Worm (Caenorhabditis elegans) whole organism, L2 larva: Measurements from ENCODE around the gene F36G9.15.

Source experiments
- C34F6.9 ChIP-seq: fragments of 150-350 bp; optimal IDR thresholded peaks from 2 replicates; lab custom pipeline; 2014; ENCODE audit warnings: missing biosample characterization, missing genetic modification characterization
- F13H6.1 ChIP-seq: sonication (generic microtip); optimal IDR thresholded peaks from 2 replicates; lab custom pipeline; 2016; ENCODE audit warnings: missing genetic modification characterization, missing compliant biosample characterization
- Y55F3AM.14 ChIP-seq: fragments of 200-800 bp; sonication (Bioruptor generic); optimal IDR thresholded peaks from 2 replicates; lab custom pipeline; 2018; ENCODE audit warnings: mild to moderate bottlenecking, missing genetic modification characterization, missing compliant biosample characterization
- ZK546.5 ChIP-seq: sonication (generic microtip); optimal IDR thresholded peaks from 2 replicates; lab custom pipeline; 2017; ENCODE audit warnings: missing biosample characterization, missing genetic modification characterization
- aly-2 ChIP-seq: fragments of 150-350 bp; optimal IDR thresholded peaks from 2 replicates; lab custom pipeline; 2014; ENCODE audit warnings: missing biosample characterization, missing genetic modification characterization
- ama-1 ChIP-seq: fragments of 150-350 bp; optimal IDR thresholded peaks from 2 replicates; lab custom pipeline; 2018; ENCODE audit warnings: inconsistent platforms
- ceh-16 ChIP-seq: fragments of 150-350 bp; optimal IDR thresholded peaks from 2 replicates; lab custom pipeline; 2014; ENCODE audit warnings: missing biosample characterization, missing genetic modification characterization
- ceh-82 ChIP-seq: fragments of 150-350 bp; optimal IDR thresholded peaks from 2 replicates; lab custom pipeline; 2014; ENCODE audit warnings: missing biosample characterization, missing genetic modification characterization
- crh-2 ChIP-seq: sonication (generic microtip); optimal IDR thresholded peaks from 2 replicates; lab custom pipeline; 2017; ENCODE audit warnings: missing biosample characterization, missing genetic modification characterization
- egl-27 ChIP-seq: sonication (generic microtip); optimal IDR thresholded peaks from 3 replicates; lab custom pipeline; 2017; ENCODE audit warnings: missing biosample characterization, missing genetic modification reagents, missing genetic modification characterization
- elt-1 ChIP-seq: fragments of 150-350 bp; optimal IDR thresholded peaks from 2 replicates; lab custom pipeline; 2014; ENCODE audit warnings: missing biosample characterization, missing genetic modification characterization
- elt-3 ChIP-seq: sonication (generic microtip); optimal IDR thresholded peaks from 2 replicates; lab custom pipeline; 2017; ENCODE audit warnings: missing biosample characterization, missing genetic modification characterization
- fos-1 ChIP-seq: fragments of 150-350 bp; optimal IDR thresholded peaks from 2 replicates; lab custom pipeline; 2014; ENCODE audit warnings: missing biosample characterization, missing genetic modification characterization
- gmeb-1 ChIP-seq: fragments of 150-350 bp; optimal IDR thresholded peaks from 2 replicates; lab custom pipeline; 2014; ENCODE audit warnings: missing biosample characterization, missing genetic modification characterization
- lin-11 ChIP-seq: fragments of 150-350 bp; sonication (generic microtip); optimal IDR thresholded peaks from 2 replicates; lab custom pipeline; 2014; ENCODE audit warnings: missing biosample characterization, missing genetic modification characterization, inconsistent platforms, mixed read lengths
- lin-13 ChIP-seq: fragments of 150-350 bp; optimal IDR thresholded peaks from 2 replicates; lab custom pipeline; 2014; ENCODE audit warnings: missing biosample characterization, missing genetic modification reagents, missing genetic modification characterization
- lin-39 ChIP-seq: fragments of 150-350 bp; optimal IDR thresholded peaks from 2 replicates; lab custom pipeline; 2014; ENCODE audit warnings: missing biosample characterization, missing genetic modification reagents, missing genetic modification characterization
- mab-5 ChIP-seq: fragments of 150-350 bp; optimal IDR thresholded peaks from 2 replicates; lab custom pipeline; 2014; ENCODE audit warnings: missing biosample characterization, missing genetic modification characterization
- mdl-1 ChIP-seq, 2 experiments: fragments of 150-350 bp in 1 of 2; sonication (generic microtip) in 1 of 2; optimal IDR thresholded peaks; 2 replicates each; lab custom pipeline; 2017; ENCODE audit warnings: missing biosample characterization in 2 of 2, missing genetic modification characterization in 2 of 2
- nhr-10 ChIP-seq: sonication (generic microtip); optimal IDR thresholded peaks from 2 replicates; lab custom pipeline; 2017; ENCODE audit warnings: missing biosample characterization, missing genetic modification characterization
- nhr-11 ChIP-seq: fragments of 150-350 bp; optimal IDR thresholded peaks from 2 replicates; lab custom pipeline; 2014; ENCODE audit warnings: missing biosample characterization, missing genetic modification characterization
- nhr-21 ChIP-seq: fragments of 150-350 bp; optimal IDR thresholded peaks from 2 replicates; lab custom pipeline; 2014; ENCODE audit warnings: missing biosample characterization, missing genetic modification characterization
- nhr-23 ChIP-seq: fragments of 150-350 bp; optimal IDR thresholded peaks from 2 replicates; lab custom pipeline; 2014; ENCODE audit warnings: missing biosample characterization, missing genetic modification reagents, missing genetic modification characterization
- nhr-237 ChIP-seq: fragments of 150-350 bp; optimal IDR thresholded peaks from 2 replicates; lab custom pipeline; 2014; ENCODE audit warnings: missing biosample characterization, missing genetic modification characterization
- nhr-25 ChIP-seq: fragments of 150-350 bp; sonication (generic microtip); optimal IDR thresholded peaks from 3 replicates; lab custom pipeline; 2014; ENCODE audit warnings: missing biosample characterization, missing genetic modification characterization
- nhr-6 ChIP-seq: fragments of 150-350 bp; optimal IDR thresholded peaks from 2 replicates; lab custom pipeline; 2014; ENCODE audit warnings: missing biosample characterization, missing genetic modification characterization
- peb-1 ChIP-seq: fragments of 150-350 bp; optimal IDR thresholded peaks from 2 replicates; lab custom pipeline; 2014; ENCODE audit warnings: missing biosample characterization, missing genetic modification characterization
- sem-4 ChIP-seq: fragments of 150-350 bp; optimal IDR thresholded peaks from 2 replicates; lab custom pipeline; 2014; ENCODE audit warnings: missing biosample characterization, missing genetic modification reagents, missing genetic modification characterization
- skn-1 ChIP-seq: sonication (generic microtip); optimal IDR thresholded peaks from 2 replicates; lab custom pipeline; 2017; ENCODE audit warnings: missing biosample characterization, missing genetic modification characterization
- sma-3 ChIP-seq: sonication (generic microtip); optimal IDR thresholded peaks from 2 replicates; lab custom pipeline; 2016; ENCODE audit warnings: missing genetic modification reagents, missing genetic modification characterization, missing compliant biosample characterization
- sma-9 ChIP-seq, 2 experiments: fragments of 150-350 bp in 1 of 2; sonication (generic microtip) in 1 of 2; optimal IDR thresholded peaks; 2 replicates each; lab custom pipeline; 2014 to 2016; ENCODE audit warnings: missing genetic modification characterization in 2 of 2, mild to moderate bottlenecking in 1 of 2, missing biosample characterization in 1 of 2, missing compliant biosample characterization in 1 of 2, missing genetic modification reagents in 1 of 2, moderate library complexity in 1 of 2
- snpc-4 ChIP-seq: fragments of 150-350 bp; optimal IDR thresholded peaks from 2 replicates; lab custom pipeline; 2014; ENCODE audit warnings: missing biosample characterization, missing genetic modification characterization
- unc-39 ChIP-seq: fragments of 150-350 bp; optimal IDR thresholded peaks from 2 replicates; lab custom pipeline; 2014; ENCODE audit warnings: missing biosample characterization, missing genetic modification characterization
- unc-55 ChIP-seq: fragments of 150-350 bp; sonication (generic microtip); optimal IDR thresholded peaks from 3 replicates; lab custom pipeline; 2014; ENCODE audit warnings: missing biosample characterization, missing genetic modification reagents, missing genetic modification characterization
- unc-62 ChIP-seq: fragments of 150-350 bp; optimal IDR thresholded peaks from 2 replicates; lab custom pipeline; 2014; ENCODE audit warnings: missing biosample characterization, missing genetic modification reagents, missing genetic modification characterization
- zag-1 ChIP-seq: fragments of 150-350 bp; optimal IDR thresholded peaks from 2 replicates; lab custom pipeline; 2014; ENCODE audit warnings: missing biosample characterization, missing genetic modification characterization
- ztf-1 ChIP-seq: fragments of 200-800 bp; sonication (Bioruptor generic); conservative IDR thresholded peaks from 2 replicates; pipeline ENCODE4 v1.3.6; 2022; ENCODE audit warnings: missing genetic modification characterization, missing compliant biosample characterization
- ztf-11 ChIP-seq: sonication (generic microtip); optimal IDR thresholded peaks from 2 replicates; lab custom pipeline; 2017; ENCODE audit warnings: missing biosample characterization, missing genetic modification characterization

Gene F36G9.15

ce11 chrV:15988074-15988473 lies at the start of gene F36G9.15:
Gene F36G9.15 (minus strand): TSS chrV:15988174.
- TF ChIP-seq nhr-11 (no peak), unc-55 (GFP tag; lab: Kevin White, UChicago) (no peak), snpc-4 (no peak), sma-9 (GFP tag; optimal IDR thresholded peaks at IDR 0.05; lab: Kevin White, UChicago) (no peak), sma-9 (tag; optimal IDR thresholded peaks at IDR 0.05; lab: Kevin White, UChicago) (no peak), nhr-10 (tag; lab: Kevin White, UChicago) (no peak), ama-1 (lab: Kevin White, UChicago) (no peak), nhr-6 (tag; lab: Kevin White, UChicago) (no peak), ztf-1 (GFP tag; lab: Robert Waterston, UW) (no peak)

- TF ChIP-seq mab-5 (tag; lab: Kevin White, UChicago): no peak
- TF ChIP-seq gmeb-1 (tag; lab: Kevin White, UChicago): no peak
- no peak for TF ChIP-seq F13H6.1 (tag; lab: Kevin White, UChicago)
- no peak for TF ChIP-seq lin-13 (GFP tag; lab: Kevin White, UChicago)
- TF ChIP-seq Y55F3AM.14: no peak
- no peak for TF ChIP-seq aly-2 (tag; lab: Kevin White, UChicago)
- TF ChIP-seq lin-11 (tag; lab: Kevin White, UChicago): no peak
- TF ChIP-seq mdl-1 (tag; optimal IDR thresholded peaks at IDR 0.05; lab: Kevin White, UChicago): no peak
- TF ChIP-seq unc-39 (tag; lab: Kevin White, UChicago): no peak
- TF ChIP-seq ceh-82 (tag; lab: Kevin White, UChicago): no peak
- TF ChIP-seq sma-3 (GFP tag; lab: Kevin White, UChicago): no peak
- no peak for TF ChIP-seq ama-1 (lab: Kevin White, UChicago)
Measured at ce11 chrV:16036166-16036565, 48.2 kb upstream of the F36G9.15 start, which contains the start of gene T10C6.10. Gene T10C6.10 (plus strand): TSS chrV:16036413.

DNA sequence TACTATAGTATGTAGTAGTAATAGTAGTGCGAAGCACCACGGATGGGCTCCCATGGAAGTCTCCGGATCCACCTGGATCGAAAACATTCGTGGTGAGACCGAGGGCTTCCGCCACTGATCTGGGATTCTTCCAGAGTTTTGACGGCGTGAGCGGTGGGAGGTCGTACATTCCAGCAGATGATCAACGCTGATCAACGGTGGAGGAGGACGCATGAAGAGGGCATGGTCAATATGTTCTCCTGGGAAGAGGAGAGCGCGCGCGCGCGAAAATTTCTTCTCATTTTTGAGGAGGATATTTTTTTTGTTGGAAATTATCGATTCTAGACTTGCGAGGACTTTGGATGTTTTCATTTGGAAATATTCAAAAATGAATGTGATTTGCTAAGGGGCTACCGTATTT lies 45.5 kb upstream of the F36G9.15 start:
- TF ChIP-seq ztf-1 (GFP tag; lab: Robert Waterston, UW): no peak
- TF ChIP-seq fos-1 (tag; lab: Kevin White, UChicago): no peak
- no peak for TF ChIP-seq gmeb-1 (tag; lab: Kevin White, UChicago)
- TF ChIP-seq lin-13 (GFP tag; lab: Kevin White, UChicago): no peak
- TF ChIP-seq Y55F3AM.14: no peak
- TF ChIP-seq snpc-4: no peak
- no peak for TF ChIP-seq ama-1 (lab: Kevin White, UChicago)
- TF ChIP-seq F13H6.1 (tag; lab: Kevin White, UChicago): no peak
- no peak for TF ChIP-seq nhr-237 (tag; lab: Kevin White, UChicago)
- TF ChIP-seq elt-3 (tag; lab: Kevin White, UChicago): no peak
- no peak for TF ChIP-seq ceh-82 (tag; lab: Kevin White, UChicago)
- no peak for TF ChIP-seq unc-62 (GFP tag; lab: Kevin White, UChicago)
- no peak for TF ChIP-seq skn-1
- TF ChIP-seq mdl-1 (tag; optimal IDR thresholded peaks at IDR 0.05; lab: Kevin White, UChicago): no peak
- TF ChIP-seq egl-27: no peak
- no peak for TF ChIP-seq nhr-25
- TF ChIP-seq ceh-16 (tag; lab: Kevin White, UChicago): no peak

- TF ChIP-seq fos-1 (tag; lab: Kevin White, UChicago) (no peak), ceh-82 (tag; lab: Kevin White, UChicago) (no peak), lin-13 (GFP tag; lab: Kevin White, UChicago) (no peak), zag-1 (no peak), C34F6.9 (no peak), elt-1 (tag; lab: Kevin White, UChicago) (no peak), peb-1 (tag; lab: Kevin White, UChicago) (no peak), sem-4 (tag; lab: Kevin White, UChicago) (no peak), unc-62 (GFP tag; lab: Kevin White, UChicago) (no peak), nhr-237 (tag; lab: Kevin White, UChicago) (no peak), Y55F3AM.14 (no peak), gmeb-1 (tag; lab: Kevin White, UChicago) (no peak), ztf-11 (tag; lab: Kevin White, UChicago) (no peak), ztf-1 (GFP tag; lab: Robert Waterston, UW) (no peak), ZK546.5 (tag; lab: Kevin White, UChicago) (no peak), lin-39 (tag; lab: Kevin White, UChicago) (no peak), nhr-23 (tag; lab: Kevin White, UChicago) (no peak), nhr-21 (no peak), crh-2 (no peak)
- TF ChIP-seq, all 48 proteins: peak for 0
Measured at ce11 chrV:16032761-16033160, 44.8 kb upstream of the F36G9.15 start, which contains the start of gene T10C6.16. Gene T10C6.16 (minus strand): TSS chrV:16033005.
